Worm (Caenorhabditis elegans): ENCODE measurements around the gene col-81.

Gene col-81

DNA sequence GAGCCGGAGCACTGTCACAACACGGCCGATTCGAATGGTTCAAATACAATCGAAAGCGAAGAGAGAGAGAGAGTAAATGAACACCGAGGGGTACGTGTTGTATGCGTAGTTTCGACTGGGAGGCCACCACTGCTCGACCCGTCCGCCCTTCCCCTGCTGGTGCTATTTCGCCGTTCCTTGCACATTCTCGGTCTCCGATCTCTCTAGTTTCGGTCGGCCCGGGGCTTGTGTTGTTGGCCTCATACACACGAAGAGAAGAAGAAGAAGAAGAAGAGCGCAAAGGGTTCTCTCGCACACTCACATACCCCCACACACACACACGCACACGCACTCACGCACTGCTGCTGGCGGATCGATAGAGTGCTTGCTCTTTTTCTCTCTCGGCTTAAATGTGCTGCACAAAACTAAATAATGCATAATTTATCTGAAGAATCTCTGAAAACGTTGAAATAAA is 29.3 kb upstream of the col-81 start (continued):
- peak; percentile 22 for TF ChIP-seq ZK185.1 (tag; optimal IDR thresholded peaks at IDR 0.05; ENCODE audit: poor library complexity, severe bottlenecking)
- no peak for TF ChIP-seq fkh-3 (tag; optimal IDR thresholded peaks at IDR 0.05)
- peak; percentile 22 for TF ChIP-seq ztf-26 (tag; optimal IDR thresholded peaks at IDR 0.05)
- no peak for TF ChIP-seq madf-8 (GFP tag; conservative IDR thresholded peaks at IDR 0.05)
- TF ChIP-seq sea-2 (GFP tag; IDR thresholded peaks at IDR 0.05): no peak
- no peak for TF ChIP-seq snpc-4 (GFP tag; optimal IDR thresholded peaks at IDR 0.05)
- peak; percentile 26 to 57 (median 46) for TF ChIP-seq snpc-4 (tag; optimal IDR thresholded peaks at IDR 0.05)
- no peak for TF ChIP-seq mxl-1 (tag; optimal IDR thresholded peaks at IDR 0.05)
- TF ChIP-seq ceh-91 (GFP tag; IDR thresholded peaks at IDR 0.05): no peak
- no peak for TF ChIP-seq ama-1 (optimal IDR thresholded peaks at IDR 0.05)
- TF ChIP-seq ama-1 (GFP tag; optimal IDR thresholded peaks at IDR 0.05): peak; percentile 13 to 67
- peak; percentile 64 for TF ChIP-seq mcd-1 (GFP tag; IDR thresholded peaks at IDR 0.05)
- 0 out of 2 replicates have a peak, but pooled peaks have one; percentile 21 for TF ChIP-seq pbrm-1 (GFP tag; IDR thresholded peaks at IDR 0.05)
- TF ChIP-seq zfh-2 (GFP tag; conservative IDR thresholded peaks at IDR 0.05): peak; percentile 96
- no peak for TF ChIP-seq tlf-1 (GFP tag; optimal IDR thresholded peaks at IDR 0.05)
- TF ChIP-seq B0261.1 (tag; optimal IDR thresholded peaks at IDR 0.05): no peak
- TF ChIP-seq C06A6.2 (GFP tag; conservative IDR thresholded peaks at IDR 0.05): no peak
- TF ChIP-seq hrde-1 (tag; optimal IDR thresholded peaks at IDR 0.05; ENCODE audit: borderline replicate concordance): no peak
- no peak for TF ChIP-seq mel-28 (tag; optimal IDR thresholded peaks at IDR 0.05; ENCODE audit: borderline replicate concordance)
- TF ChIP-seq F57C9.4 (tag; optimal IDR thresholded peaks at IDR 0.05): no peak
- no peak for TF ChIP-seq nhr-120 (GFP tag; IDR thresholded peaks at IDR 0.05)
- no peak for TF ChIP-seq cebp-1 (GFP tag; IDR thresholded peaks at IDR 0.05)
- TF ChIP-seq cebp-1 (tag; optimal IDR thresholded peaks at IDR 0.05): peak; percentile 80
- TF ChIP-seq gei-17 (GFP tag; optimal IDR thresholded peaks at IDR 0.05): peak; percentile 5
- TF ChIP-seq lsl-1 (GFP tag; optimal IDR thresholded peaks at IDR 0.05): no peak
- TF ChIP-seq F49E8.2 (tag; optimal IDR thresholded peaks at IDR 0.05; ENCODE audit: insufficient read depth): no peak
- TF ChIP-seq lin-35 (GFP tag; optimal IDR thresholded peaks at IDR 0.05): peak in 1 of 3 experiments; percentile 7
- TF ChIP-seq ceh-27 (GFP tag; optimal IDR thresholded peaks at IDR 0.05): peak; percentile 66
- no peak for TF ChIP-seq akir-1 (GFP tag; optimal IDR thresholded peaks at IDR 0.05)
- peak; percentile 74 for TF ChIP-seq K12H6.12 (tag; optimal IDR thresholded peaks at IDR 0.05)
- 0 out of 2 replicates have a peak, but pooled peaks have one; percentile 60 for TF ChIP-seq egl-44 (GFP tag; IDR thresholded peaks at IDR 0.05)
- TF ChIP-seq lin-40 (tag; optimal IDR thresholded peaks at IDR 0.05): peak; percentile 52
- no peak for TF ChIP-seq unc-62 (GFP tag; optimal IDR thresholded peaks at IDR 0.05)
- TF ChIP-seq hlh-12 (tag; optimal IDR thresholded peaks at IDR 0.05): no peak
- no peak for TF ChIP-seq somi-1 (GFP tag; optimal IDR thresholded peaks at IDR 0.05)
- peak; percentile 34 for TF ChIP-seq lin-54 (GFP tag; optimal IDR thresholded peaks at IDR 0.05)
- TF ChIP-seq T26A5.8 (tag; optimal IDR thresholded peaks at IDR 0.05): no peak
- TF ChIP-seq F37B4.10 (GFP tag; IDR thresholded peaks at IDR 0.05): no peak
- peak; percentile 72 for TF ChIP-seq egrh-3 (GFP tag; IDR thresholded peaks at IDR 0.05)
- TF ChIP-seq aptf-3 (GFP tag; IDR thresholded peaks at IDR 0.05): no peak

ce11 chrII:11041846-11042262 is 28.3 kb upstream of the col-81 start:
- TF ChIP-seq F22D6.2 (tag; optimal IDR thresholded peaks at IDR 0.05): no peak
- no peak for TF ChIP-seq hmg-1.2 (GFP tag; IDR thresholded peaks at IDR 0.05)
- TF ChIP-seq mcd-1 (GFP tag; IDR thresholded peaks at IDR 0.05): 0 out of 2 replicates have a peak, but pooled peaks have one; percentile 24
- TF ChIP-seq C17E4.6 (GFP tag; IDR thresholded peaks at IDR 0.05): no peak
- TF ChIP-seq tbx-9 (tag; optimal IDR thresholded peaks at IDR 0.05; ENCODE audit: borderline replicate concordance): no peak
- no peak for TF ChIP-seq ceh-58 (GFP tag; IDR thresholded peaks at IDR 0.05)
- TF ChIP-seq T07F8.4 (tag; optimal IDR thresholded peaks at IDR 0.05): no peak
- peak; percentile 15 for TF ChIP-seq K12H6.12 (tag; optimal IDR thresholded peaks at IDR 0.05)
- 0 out of 2 replicates have a peak, but pooled peaks have one; percentile 24 for TF ChIP-seq lin-26 (GFP tag; IDR thresholded peaks at IDR 0.05)
- TF ChIP-seq let-526 (GFP tag; IDR thresholded peaks at IDR 0.05): no peak
- peak; percentile 36 for TF ChIP-seq attf-5 (GFP tag; optimal IDR thresholded peaks at IDR 0.05)
- TF ChIP-seq F10E7.11 (tag; optimal IDR thresholded peaks at IDR 0.05): no peak
- TF ChIP-seq zfh-2 (GFP tag; conservative IDR thresholded peaks at IDR 0.05): peak; percentile 31; the same call in 1 of the 2 replicates
- TF ChIP-seq atf-7 (tag; optimal IDR thresholded peaks at IDR 0.05): peak; percentile 10
- no peak for TF ChIP-seq cebp-1 (GFP tag; IDR thresholded peaks at IDR 0.05)
- TF ChIP-seq cebp-1 (tag; optimal IDR thresholded peaks at IDR 0.05): peak; percentile 18
